Fruit fly (Drosophila melanogaster) whole organism, embryonic: ENCODE results near the gene Upf2.
A peak's percentile ranks its signal among the peaks of the same experiment; 100 is the strongest.

ENCODE experiments used
- Adf1 ChIP-seq: fragments of 200-800 bp; sonication (Bioruptor generic); IDR thresholded peaks from 2 replicates; pipeline ENCODE4 v1.3.6; 2022; ENCODE audit warnings: missing biosample characterization, missing genetic modification characterization
- Atf6 ChIP-seq: fragments of 200-800 bp; sonication (Bioruptor generic); IDR thresholded peaks from 2 replicates; pipeline ENCODE4 v1.3.6; 2022; ENCODE audit warnings: missing biosample characterization, missing genetic modification characterization
- B-H1 ChIP-seq: fragments of 200-800 bp; sonication (Bioruptor generic); IDR thresholded peaks from 3 replicates; pipeline ENCODE4 v1.3.6; 2022; ENCODE audit warnings: missing biosample characterization, missing genetic modification characterization
- Bteb2 ChIP-seq: fragments of 200-800 bp; sonication (Bioruptor generic); optimal IDR thresholded peaks from 2 replicates; lab custom pipeline; 2016; ENCODE audit warnings: missing biosample characterization, missing genetic modification characterization
- C15 ChIP-seq: fragments of 200-800 bp; sonication (Bioruptor generic); IDR thresholded peaks from 3 replicates; pipeline ENCODE4 v1.3.6; 2022; ENCODE audit warnings: missing biosample characterization, missing genetic modification characterization
- CG10147 ChIP-seq: fragments of 200-800 bp; sonication (Bioruptor generic); optimal IDR thresholded peaks from 2 replicates; lab custom pipeline; 2019; ENCODE audit warnings: missing biosample characterization, mild to moderate bottlenecking, missing genetic modification characterization, moderate library complexity
- CG10431 ChIP-seq: fragments of 200-800 bp; sonication (Bioruptor generic); optimal IDR thresholded peaks from 3 replicates; lab custom pipeline; 2018; ENCODE audit warnings: missing biosample characterization, mild to moderate bottlenecking, missing genetic modification characterization
- CG11093 ChIP-seq: fragments of 200-800 bp; sonication (Bioruptor generic); IDR thresholded peaks from 3 replicates; pipeline ENCODE4 v1.3.6; 2022; ENCODE audit warnings: missing biosample characterization, missing genetic modification characterization
- CG11695 ChIP-seq: fragments of 200-800 bp; sonication (Bioruptor generic); IDR thresholded peaks from 3 replicates; pipeline ENCODE4 v1.3.6; 2022; ENCODE audit warnings: missing biosample characterization, missing genetic modification characterization
- CG12236 ChIP-seq: fragments of 200-800 bp; sonication (Bioruptor generic); optimal IDR thresholded peaks from 2 replicates; lab custom pipeline; 2016; ENCODE audit warnings: missing biosample characterization, missing genetic modification characterization
- CG12769 ChIP-seq: fragments of 200-800 bp; sonication (Bioruptor generic); optimal IDR thresholded peaks from 2 replicates; lab custom pipeline; 2019; ENCODE audit warnings: missing biosample characterization, mild to moderate bottlenecking, missing genetic modification characterization, moderate library complexity
- CG12942 ChIP-seq: fragments of 200-800 bp; sonication (Bioruptor generic); optimal IDR thresholded peaks from 3 replicates; lab custom pipeline; 2016; ENCODE audit warnings: missing biosample characterization, missing genetic modification characterization
- CG13287 ChIP-seq: fragments of 200-800 bp; sonication (Bioruptor generic); IDR thresholded peaks from 2 replicates; pipeline ENCODE4 v1.3.6; 2022; ENCODE audit warnings: missing biosample characterization, missing genetic modification characterization; ENCODE audit not compliant: partially characterized antibody
- CG13775 ChIP-seq: fragments of 200-800 bp; sonication (Bioruptor generic); optimal IDR thresholded peaks from 3 replicates; lab custom pipeline; 2017; ENCODE audit warnings: missing biosample characterization, mild to moderate bottlenecking, missing genetic modification characterization
- CG15073 ChIP-seq: fragments of 200-800 bp; sonication (Bioruptor generic); optimal IDR thresholded peaks from 2 replicates; lab custom pipeline; 2016; ENCODE audit warnings: missing biosample characterization, missing genetic modification characterization
- CG2129 ChIP-seq: fragments of 200-800 bp; sonication (Bioruptor generic); IDR thresholded peaks from 2 replicates; pipeline ENCODE4 v1.3.6; 2022; ENCODE audit warnings: missing biosample characterization, missing genetic modification characterization; ENCODE audit not compliant: partially characterized antibody
- CG2875 ChIP-seq: fragments of 200-800 bp; sonication (Bioruptor generic); optimal IDR thresholded peaks from 2 replicates; lab custom pipeline; 2017; ENCODE audit warnings: missing biosample characterization, mild to moderate bottlenecking, missing genetic modification characterization, missing genetic modification reagents
- CG33213 ChIP-seq: fragments of 200-800 bp; sonication (Bioruptor generic); optimal IDR thresholded peaks from 3 replicates; lab custom pipeline; 2016; ENCODE audit warnings: missing biosample characterization, missing genetic modification characterization
- CG34224 ChIP-seq: fragments of 200-800 bp; sonication (Bioruptor generic); IDR thresholded peaks from 3 replicates; pipeline ENCODE4 v1.3.6; 2022; ENCODE audit warnings: missing biosample characterization, missing genetic modification characterization; ENCODE audit not compliant: partially characterized antibody
- CG9215 ChIP-seq: fragments of 200-800 bp; sonication (Bioruptor generic); IDR thresholded peaks from 2 replicates; pipeline ENCODE4 v1.3.6; 2022; ENCODE audit warnings: missing biosample characterization, missing genetic modification characterization
- CG9797 ChIP-seq: fragments of 200-800 bp; sonication (Bioruptor generic); optimal IDR thresholded peaks from 3 replicates; lab custom pipeline; 2018; ENCODE audit warnings: missing biosample characterization, mild to moderate bottlenecking, missing genetic modification characterization
- Dp ChIP-seq: fragments of 200-800 bp; sonication (Bioruptor generic); optimal IDR thresholded peaks from 2 replicates; lab custom pipeline; 2018; ENCODE audit warnings: missing biosample characterization, mild to moderate bottlenecking, missing genetic modification characterization, moderate library complexity
- E2f1 ChIP-seq: fragments of 200-800 bp; sonication (Bioruptor generic); IDR thresholded peaks from 2 replicates; pipeline ENCODE4 v1.3.6; 2022; ENCODE audit warnings: missing biosample characterization, missing genetic modification characterization
- Gug ChIP-seq: fragments of 200-800 bp; sonication (Bioruptor generic); IDR thresholded peaks from 4 replicates; pipeline ENCODE4 v1.3.6; 2022; ENCODE audit warnings: missing biosample characterization, missing genetic modification characterization
- Lhr ChIP-seq: fragments of 200-800 bp; sonication (Bioruptor generic); optimal IDR thresholded peaks from 3 replicates; lab custom pipeline; 2017; ENCODE audit warnings: mild to moderate bottlenecking, missing biosample characterization, missing genetic modification reagents, missing genetic modification characterization
- Lim3 ChIP-seq: fragments of 200-800 bp; sonication (Bioruptor generic); IDR thresholded peaks from 2 replicates; pipeline ENCODE4 v1.3.6; 2022; ENCODE audit warnings: missing biosample characterization, missing genetic modification characterization
- Max ChIP-seq: fragments of 200-800 bp; sonication (Bioruptor generic); optimal IDR thresholded peaks from 2 replicates; lab custom pipeline; 2016; ENCODE audit warnings: missing biosample characterization, mild to moderate bottlenecking, missing genetic modification characterization
- NFAT ChIP-seq: fragments of 200-800 bp; sonication (Bioruptor generic); IDR thresholded peaks from 2 replicates; pipeline ENCODE4 v1.3.6; 2022; ENCODE audit warnings: missing biosample characterization, missing genetic modification characterization
- Opbp ChIP-seq: fragments of 200-800 bp; sonication (Bioruptor generic); IDR thresholded peaks from 3 replicates; pipeline ENCODE4 v1.3.6; 2022; ENCODE audit warnings: missing biosample characterization, missing genetic modification characterization; ENCODE audit not compliant: partially characterized antibody
- Ptx1 ChIP-seq: fragments of 200-800 bp; sonication (Bioruptor generic); IDR thresholded peaks from 2 replicates; pipeline ENCODE4 v1.3.6; 2022; ENCODE audit warnings: missing biosample characterization, missing genetic modification characterization
- Rx ChIP-seq: fragments of 200-800 bp; sonication (Bioruptor generic); IDR thresholded peaks from 2 replicates; pipeline ENCODE4 v1.3.6; 2022; ENCODE audit warnings: missing biosample characterization, missing genetic modification characterization
- crp ChIP-seq, 2 experiments: fragments of 200-800 bp; sonication (Bioruptor generic); optimal IDR thresholded peaks; 2 replicates in 1 of 2; 3 replicates in 1 of 2; lab custom pipeline; 2017; ENCODE audit warnings: missing biosample characterization in 2 of 2, missing genetic modification characterization in 2 of 2, mild to moderate bottlenecking in 1 of 2, moderate library complexity in 1 of 2
- danr ChIP-seq: fragments of 200-800 bp; sonication (Bioruptor generic); IDR thresholded peaks from 2 replicates; pipeline ENCODE4 v1.3.6; 2022; ENCODE audit warnings: missing biosample characterization, missing genetic modification characterization
- eve ChIP-seq, 2 experiments: fragments of >200 bp; optimal IDR thresholded peaks; 2 replicates each; lab custom pipeline; 2017; ENCODE audit warnings: missing biosample characterization in 2 of 2, missing genetic modification characterization in 2 of 2
- exex ChIP-seq: fragments of 200-800 bp; sonication (Bioruptor generic); optimal IDR thresholded peaks from 4 replicates; lab custom pipeline; 2018; ENCODE audit warnings: missing biosample characterization, mild to moderate bottlenecking, missing genetic modification characterization, moderate library complexity
- fu2 ChIP-seq: fragments of 200-800 bp; sonication (Bioruptor generic); optimal IDR thresholded peaks from 2 replicates; lab custom pipeline; 2016; ENCODE audit warnings: missing biosample characterization, missing genetic modification characterization
- gt ChIP-seq: fragments of 200-800 bp; sonication (Bioruptor generic); IDR thresholded peaks from 2 replicates; pipeline ENCODE4 v1.3.6; 2022; ENCODE audit warnings: missing biosample characterization, missing genetic modification characterization
- kah ChIP-seq: fragments of 200-800 bp; sonication (Bioruptor generic); optimal IDR thresholded peaks from 2 replicates; lab custom pipeline; 2018; ENCODE audit warnings: missing biosample characterization, mild to moderate bottlenecking, missing genetic modification characterization
- lmd ChIP-seq: fragments of 200-800 bp; sonication (Bioruptor generic); IDR thresholded peaks from 2 replicates; pipeline ENCODE4 v1.3.6; 2022; ENCODE audit warnings: missing biosample characterization, missing genetic modification characterization
- lov ChIP-seq, 2 experiments: fragments of 200-800 bp in 1 of 2; fragments of >200 bp in 1 of 2; sonication (Bioruptor generic) in 1 of 2; IDR thresholded peaks in 1 of 2; optimal IDR thresholded peaks in 1 of 2; 2 replicates in 1 of 2; 3 replicates in 1 of 2; pipeline versions ENCODE4 v1.3.6 to Lab custom; 2017 to 2022; ENCODE audit warnings: missing biosample characterization in 1 of 2, missing genetic modification characterization in 1 of 2
- pb ChIP-seq: fragments of 200-800 bp; sonication (Bioruptor generic); optimal IDR thresholded peaks from 3 replicates; lab custom pipeline; 2016; ENCODE audit warnings: missing biosample characterization, missing genetic modification characterization
- pho ChIP-seq: fragments of 200-800 bp; sonication (Bioruptor generic); optimal IDR thresholded peaks from 2 replicates; lab custom pipeline; 2016; ENCODE audit warnings: missing biosample characterization, missing genetic modification characterization
- pita ChIP-seq: fragments of 200-800 bp; sonication (Bioruptor generic); optimal IDR thresholded peaks from 2 replicates; lab custom pipeline; 2017; ENCODE audit warnings: missing biosample characterization, mild to moderate bottlenecking, missing genetic modification characterization
- pros ChIP-seq: fragments of 200-800 bp; sonication (Bioruptor generic); optimal IDR thresholded peaks from 3 replicates; lab custom pipeline; 2019; ENCODE audit warnings: missing biosample characterization, mild to moderate bottlenecking, missing genetic modification characterization, moderate library complexity
- scrt ChIP-seq: fragments of 200-800 bp; sonication (Bioruptor generic); optimal IDR thresholded peaks from 2 replicates; lab custom pipeline; 2018; ENCODE audit warnings: missing biosample characterization, mild to moderate bottlenecking, missing genetic modification characterization, moderate library complexity
- so ChIP-seq: fragments of 200-800 bp; sonication (Bioruptor generic); IDR thresholded peaks from 3 replicates; pipeline ENCODE4 v1.3.6; 2022; ENCODE audit warnings: missing biosample characterization, missing genetic modification characterization
- sug ChIP-seq: fragments of 200-800 bp; optimal IDR thresholded peaks from 2 replicates; lab custom pipeline; 2019; ENCODE audit warnings: missing biosample characterization, mild to moderate bottlenecking, missing genetic modification characterization, moderate library complexity
- ttk ChIP-seq: fragments of 200-800 bp; sonication (Bioruptor generic); IDR thresholded peaks from 2 replicates; pipeline ENCODE4 v2.1.2; 2022; ENCODE audit warnings: missing biosample characterization, missing genetic modification characterization
- tx ChIP-seq: fragments of 200-800 bp; sonication (Bioruptor generic); optimal IDR thresholded peaks from 2 replicates; lab custom pipeline; 2016; ENCODE audit warnings: missing biosample characterization, missing genetic modification characterization
- vfl ChIP-seq: fragments of 200-800 bp; sonication (Bioruptor generic); optimal IDR thresholded peaks from 2 replicates; lab custom pipeline; 2016; ENCODE audit warnings: missing biosample characterization, missing genetic modification characterization
- vvl ChIP-seq: fragments of 200-800 bp; sonication (Bioruptor generic); IDR thresholded peaks from 2 replicates; pipeline ENCODE4 v1.3.6; 2022; ENCODE audit warnings: missing biosample characterization, missing genetic modification characterization

Upf2 gene

DNA sequence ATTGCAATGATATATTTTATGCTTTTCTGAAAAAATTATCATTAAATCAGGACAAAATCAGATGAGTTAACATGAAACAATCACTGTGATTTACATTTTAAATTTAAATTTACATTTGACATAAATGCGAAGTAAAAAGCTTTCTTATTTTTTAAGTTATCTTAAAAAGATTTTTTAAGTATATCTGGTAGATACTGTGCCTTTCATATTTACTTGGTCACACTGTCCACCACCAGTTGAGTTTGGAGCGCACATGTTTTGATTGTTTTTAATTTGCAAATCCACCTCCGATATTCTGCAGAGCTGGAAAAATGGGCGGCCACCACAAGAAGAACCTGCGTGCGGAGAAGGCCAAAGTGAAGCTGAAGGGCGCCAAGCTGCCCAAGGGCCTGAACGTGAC lies 41.5 kb upstream of the Upf2 start, which contains the start of gene CG1575 (continued):
- TF ChIP-seq Lhr (GFP tag; lab: Kevin White, UChicago), result no peak
- no peak for TF ChIP-seq Gug (GFP tag; lab: Robert Waterston, UW)
- no peak for TF ChIP-seq pita (GFP tag; lab: Kevin White, UChicago)
- no peak for TF ChIP-seq CG10431 (GFP tag; lab: Kevin White, UChicago)
- no peak for TF ChIP-seq eve (GFP tag; optimal IDR thresholded peaks at IDR 0.05; lab: Kevin White, UChicago)
- TF ChIP-seq fu2 (GFP tag; lab: Kevin White, UChicago), result no peak
- TF ChIP-seq CG10147 (GFP tag; lab: Kevin White, UChicago), result no peak
- no peak for TF ChIP-seq Atf6
- TF ChIP-seq Rx, result no peak
- no peak for TF ChIP-seq Max
- TF ChIP-seq CG33213 (GFP tag; lab: Kevin White, UChicago), result no peak
- no peak for TF ChIP-seq C15 (GFP tag; lab: Robert Waterston, UW)
- TF ChIP-seq B-H1 (GFP tag; lab: Robert Waterston, UW), result no peak
- no peak for TF ChIP-seq E2f1 (GFP tag; lab: Robert Waterston, UW)
- no peak for TF ChIP-seq CG15073 (GFP tag; lab: Kevin White, UChicago)
- TF ChIP-seq CG9797 (GFP tag; lab: Kevin White, UChicago), result peak; percentile 35
- TF ChIP-seq crp (GFP tag; optimal IDR thresholded peaks at IDR 0.05; lab: Kevin White, UChicago), result peak in 1 of 2 experiments; percentile 29
- TF ChIP-seq CG12769 (tag; lab: Kevin White, UChicago), result no peak
- TF ChIP-seq CG34224 (GFP tag; lab: Robert Waterston, UW), result peak; percentile 10; the same call in 1 of the 3 replicates
- no peak for TF ChIP-seq CG12236
- peak; percentile 76 for TF ChIP-seq scrt (GFP tag; lab: Kevin White, UChicago)
- no peak for TF ChIP-seq pho (GFP tag; lab: Kevin White, UChicago)
- TF ChIP-seq gt (GFP tag; lab: Robert Waterston, UW), result no peak
- TF ChIP-seq tx (GFP tag; lab: Kevin White, UChicago), result no peak
- peak; percentile 23 for TF ChIP-seq sug (tag; lab: Kevin White, UChicago)
- no peak for TF ChIP-seq CG12942 (GFP tag; lab: Kevin White, UChicago)
- TF ChIP-seq NFAT (GFP tag; lab: Robert Waterston, UW), result no peak
- no peak for TF ChIP-seq pb (GFP tag; lab: Kevin White, UChicago)
- peak; percentile 58 for TF ChIP-seq Dp (GFP tag; lab: Kevin White, UChicago)
- TF ChIP-seq Ptx1 (GFP tag; lab: Robert Waterston, UW), result no peak
- TF ChIP-seq lov (optimal IDR thresholded peaks at IDR 0.05; lab: Kevin White, UChicago), result no peak
- TF ChIP-seq lov (GFP tag; IDR thresholded peaks at IDR 0.05; lab: Robert Waterston, UW), result no peak
- no peak for TF ChIP-seq CG13775 (GFP tag; lab: Kevin White, UChicago)
- peak; percentile 59 for TF ChIP-seq kah (GFP tag; lab: Kevin White, UChicago)
- TF ChIP-seq CG13287 (GFP tag; lab: Robert Waterston, UW), result peak; percentile 53
- TF ChIP-seq, all 482 proteins: peak for 18

DNA sequence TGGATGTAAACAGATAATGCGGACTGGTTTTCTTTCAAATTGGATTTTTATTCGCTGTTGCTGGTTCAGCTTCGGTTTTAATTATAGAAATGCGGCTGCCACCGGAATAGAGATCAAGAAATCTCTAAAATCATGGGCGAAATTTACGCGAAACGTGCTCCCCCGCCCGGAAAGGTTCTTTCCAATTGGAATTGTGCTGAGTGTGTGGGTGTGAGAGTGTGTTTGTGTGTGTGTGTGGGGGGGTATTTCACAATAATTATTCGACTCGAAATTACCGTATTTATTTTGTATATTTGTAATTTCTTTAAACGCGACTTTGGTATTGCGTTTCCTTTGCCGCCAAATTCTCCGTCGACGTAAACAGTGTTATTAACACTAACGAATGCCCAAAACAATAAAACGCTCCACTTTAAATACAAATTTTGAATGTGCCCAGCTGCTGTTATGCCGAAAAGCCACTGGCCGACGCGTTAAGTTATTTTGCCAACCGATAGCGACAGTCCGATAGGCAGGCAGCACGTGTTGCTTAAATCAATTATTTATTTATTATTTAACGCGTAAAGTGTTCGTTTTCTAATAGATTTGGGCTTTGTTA lies 40.5 kb upstream of the Upf2 start, which contains the start of gene Gclc:
Gene Gclc (minus strand): TSS at position 431 of the 595 bp plus-strand sequence.
- TF ChIP-seq CG11695 (GFP tag; lab: Robert Waterston, UW) (no peak), so (no peak), Lim3 (no peak), CG2129 (GFP tag; lab: Robert Waterston, UW) (no peak), vfl (GFP tag; lab: Kevin White, UChicago) (no peak), vvl (GFP tag; lab: Robert Waterston, UW) (peak; percentile 33; the same call in 1 of the 2 replicates), lmd (GFP tag; lab: Robert Waterston, UW) (no peak), Adf1 (GFP tag; lab: Robert Waterston, UW) (no peak), Opbp (peak; percentile 23; the same call in 1 of the 3 replicates), danr (GFP tag; lab: Robert Waterston, UW) (no peak), Bteb2 (GFP tag; lab: Kevin White, UChicago) (peak; percentile 0), pros (GFP tag; lab: Kevin White, UChicago) (no peak), CG2875 (GFP tag; lab: Kevin White, UChicago) (no peak), CG9215 (GFP tag; lab: Robert Waterston, UW) (no peak), exex (tag; lab: Kevin White, UChicago) (peak; percentile 28), CG11093 (GFP tag; lab: Robert Waterston, UW) (no peak), ttk (GFP tag; lab: Robert Waterston, UW) (no peak)
